Worm (Caenorhabditis elegans) whole organism, L3 larva: ENCODE results near the gene slr-2.

Experiments
- elt-3 ChIP-seq, 3 experiments: fragments of 150-350 bp in 1 of 3; sonication (generic microtip) in 2 of 3; optimal IDR thresholded peaks; 2 replicates in 2 of 3; 4 replicates in 1 of 3; lab custom pipeline; 2014 to 2017; ENCODE audit warnings: missing biosample characterization in 3 of 3, missing genetic modification characterization in 3 of 3
- nfya-1 ChIP-seq: sonication (generic microtip); optimal IDR thresholded peaks from 2 replicates; lab custom pipeline; 2017; ENCODE audit warnings: missing genetic modification characterization, mild to moderate bottlenecking, missing compliant biosample characterization, antibody characterized with exemption, moderate library complexity; ENCODE audit not compliant: insufficient read depth

DNA sequence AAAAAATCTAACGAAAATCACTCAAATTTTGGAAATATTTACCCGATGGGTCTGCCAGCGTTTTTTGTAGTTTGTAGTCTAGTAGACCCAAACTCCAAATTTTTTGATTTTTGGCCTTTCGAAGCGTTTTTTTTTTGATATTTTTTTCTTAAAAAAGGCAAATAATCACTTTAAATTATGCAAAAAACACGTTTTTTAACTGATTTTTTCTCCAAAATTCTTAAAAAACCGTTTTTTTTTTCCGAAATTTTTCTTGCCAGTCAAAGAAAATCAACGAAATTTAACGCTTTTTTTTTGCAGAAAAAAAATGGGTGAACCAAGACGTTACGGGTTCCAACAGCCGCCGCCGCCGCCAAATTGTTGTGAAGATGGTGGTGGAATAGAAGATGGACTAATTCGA, 21.0 kb downstream of the slr-2 start, which contains the start of gene Y37H2A.1:
- no peak for TF ChIP-seq nfya-1 (tag; lab: Kevin White, UChicago)
- TF ChIP-seq elt-3 (tag; optimal IDR thresholded peaks at IDR 0.05; lab: Kevin White, UChicago) = no peak
